Worm (Caenorhabditis elegans) whole organism, L3 larva: ENCODE data around the gene T08G5.3.

ENCODE experiments used
- R02D3.7 ChIP-seq: fragments of 150-350 bp; optimal IDR thresholded peaks from 2 replicates; lab custom pipeline; 2014; ENCODE audit warnings: missing biosample characterization, missing genetic modification characterization
- ZK546.5 ChIP-seq: sonication (generic microtip); optimal IDR thresholded peaks from 2 replicates; lab custom pipeline; 2017; ENCODE audit warnings: missing biosample characterization, missing genetic modification characterization
- aly-2 ChIP-seq: fragments of 150-350 bp; optimal IDR thresholded peaks from 2 replicates; lab custom pipeline; 2014; ENCODE audit warnings: missing biosample characterization, missing genetic modification characterization
- ama-1 ChIP-seq: fragments of 150-350 bp; optimal IDR thresholded peaks from 2 replicates; lab custom pipeline; 2018
- ceh-16 ChIP-seq: sonication (generic microtip); optimal IDR thresholded peaks from 2 replicates; lab custom pipeline; 2017; ENCODE audit warnings: missing biosample characterization, missing genetic modification characterization
- ceh-28 ChIP-seq: fragments of 150-350 bp; optimal IDR thresholded peaks from 2 replicates; lab custom pipeline; 2014; ENCODE audit warnings: missing biosample characterization, missing genetic modification reagents, missing genetic modification characterization
- ceh-82 ChIP-seq: fragments of 150-350 bp; optimal IDR thresholded peaks from 2 replicates; lab custom pipeline; 2014; ENCODE audit warnings: missing biosample characterization, missing genetic modification characterization
- ceh-9 ChIP-seq: sonication (generic microtip); optimal IDR thresholded peaks from 2 replicates; lab custom pipeline; 2018; ENCODE audit warnings: missing biosample characterization, missing genetic modification characterization
- daf-12 ChIP-seq: fragments of 150-350 bp; optimal IDR thresholded peaks from 2 replicates; lab custom pipeline; 2014; ENCODE audit warnings: missing biosample characterization, missing genetic modification reagents, missing genetic modification characterization
- egl-27 ChIP-seq: sonication (generic microtip); optimal IDR thresholded peaks from 4 replicates; lab custom pipeline; 2017; ENCODE audit warnings: missing biosample characterization, missing genetic modification reagents, missing genetic modification characterization
- egl-5 ChIP-seq: fragments of 150-350 bp; optimal IDR thresholded peaks from 2 replicates; lab custom pipeline; 2017; ENCODE audit warnings: missing biosample characterization, missing genetic modification reagents, missing genetic modification characterization, inconsistent platforms
- elt-1 ChIP-seq: fragments of 150-350 bp; optimal IDR thresholded peaks from 2 replicates; lab custom pipeline; 2014; ENCODE audit warnings: missing biosample characterization, missing genetic modification characterization
- elt-2 ChIP-seq: sonication (generic microtip); optimal IDR thresholded peaks from 2 replicates; lab custom pipeline; 2016; ENCODE audit warnings: missing genetic modification reagents, mild to moderate bottlenecking, missing genetic modification characterization, missing compliant biosample characterization
- elt-3 ChIP-seq, 3 experiments: fragments of 150-350 bp in 1 of 3; sonication (generic microtip) in 2 of 3; optimal IDR thresholded peaks; 2 replicates in 2 of 3; 4 replicates in 1 of 3; lab custom pipeline; 2014 to 2017; ENCODE audit warnings: missing biosample characterization in 3 of 3, missing genetic modification characterization in 3 of 3
- eor-1 ChIP-seq, 2 experiments: fragments of 150-350 bp; optimal IDR thresholded peaks; 2 replicates each; lab custom pipeline; 2014 to 2018; ENCODE audit warnings: missing biosample characterization in 2 of 2, missing genetic modification characterization in 2 of 2
- fkh-10 ChIP-seq: sonication (generic microtip); optimal IDR thresholded peaks from 2 replicates; lab custom pipeline; 2017; ENCODE audit warnings: missing biosample characterization, missing genetic modification reagents, missing genetic modification characterization
- fkh-2 ChIP-seq: fragments of 150-350 bp; optimal IDR thresholded peaks from 2 replicates; lab custom pipeline; 2014; ENCODE audit warnings: missing biosample characterization, missing genetic modification reagents, missing genetic modification characterization
- fos-1 ChIP-seq: fragments of 150-350 bp; optimal IDR thresholded peaks from 2 replicates; lab custom pipeline; 2014; ENCODE audit warnings: missing biosample characterization, missing genetic modification characterization
- hmg-11 ChIP-seq: sonication (generic microtip); optimal IDR thresholded peaks from 2 replicates; lab custom pipeline; 2016; ENCODE audit warnings: missing genetic modification characterization, missing compliant biosample characterization
- jun-1 ChIP-seq: fragments of 150-350 bp; optimal IDR thresholded peaks from 2 replicates; lab custom pipeline; 2014; ENCODE audit warnings: missing biosample characterization, missing genetic modification reagents, missing genetic modification characterization
- lin-15B ChIP-seq: fragments of 150-350 bp; optimal IDR thresholded peaks from 2 replicates; lab custom pipeline; 2014; ENCODE audit warnings: missing biosample characterization, missing genetic modification characterization
- lin-39 ChIP-seq: fragments of 150-350 bp; optimal IDR thresholded peaks from 2 replicates; lab custom pipeline; 2018; ENCODE audit warnings: missing biosample characterization, missing genetic modification reagents, missing genetic modification characterization
- lsy-12 ChIP-seq: sonication (generic microtip); optimal IDR thresholded peaks from 2 replicates; lab custom pipeline; 2016; ENCODE audit warnings: mild to moderate bottlenecking, missing genetic modification characterization, missing compliant biosample characterization
- mdl-1 ChIP-seq: fragments of 150-350 bp; optimal IDR thresholded peaks from 2 replicates; lab custom pipeline; 2014; ENCODE audit warnings: missing biosample characterization, missing genetic modification characterization
- mml-1 ChIP-seq: fragments of 150-350 bp; sonication (generic microtip); optimal IDR thresholded peaks from 3 replicates; lab custom pipeline; 2014; ENCODE audit warnings: missing biosample characterization, missing genetic modification characterization
- nfya-1 ChIP-seq: sonication (generic microtip); optimal IDR thresholded peaks from 2 replicates; lab custom pipeline; 2017; ENCODE audit warnings: missing genetic modification characterization, mild to moderate bottlenecking, missing compliant biosample characterization, antibody characterized with exemption, moderate library complexity; ENCODE audit not compliant: insufficient read depth
- nhr-11 ChIP-seq: fragments of 150-350 bp; optimal IDR thresholded peaks from 2 replicates; lab custom pipeline; 2014; ENCODE audit warnings: missing biosample characterization, missing genetic modification characterization
- nhr-12 ChIP-seq: fragments of 150-350 bp; optimal IDR thresholded peaks from 2 replicates; lab custom pipeline; 2014; ENCODE audit warnings: missing biosample characterization, missing genetic modification characterization
- nhr-23 ChIP-seq: fragments of 150-350 bp; optimal IDR thresholded peaks from 2 replicates; lab custom pipeline; 2014; ENCODE audit warnings: missing biosample characterization, missing genetic modification reagents, missing genetic modification characterization
- nhr-237 ChIP-seq: fragments of 150-350 bp; optimal IDR thresholded peaks from 2 replicates; lab custom pipeline; 2014; ENCODE audit warnings: missing biosample characterization, missing genetic modification characterization
- nhr-25 ChIP-seq: sonication (generic microtip); optimal IDR thresholded peaks from 2 replicates; lab custom pipeline; 2017; ENCODE audit warnings: missing biosample characterization, missing genetic modification characterization
- nhr-28 ChIP-seq: fragments of 150-350 bp; optimal IDR thresholded peaks from 2 replicates; lab custom pipeline; 2014; ENCODE audit warnings: missing biosample characterization, missing genetic modification characterization
- nhr-43 ChIP-seq: sonication (generic microtip); optimal IDR thresholded peaks from 2 replicates; lab custom pipeline; 2016; ENCODE audit warnings: mild to moderate bottlenecking, missing genetic modification characterization, missing compliant biosample characterization; ENCODE audit not compliant: poor library complexity, severe bottlenecking
- nhr-67 ChIP-seq: fragments of 150-350 bp; optimal IDR thresholded peaks from 2 replicates; lab custom pipeline; 2014; ENCODE audit warnings: missing biosample characterization, missing genetic modification characterization
- nhr-76 ChIP-seq: fragments of 150-350 bp; sonication (generic microtip); optimal IDR thresholded peaks from 5 replicates; lab custom pipeline; 2014; ENCODE audit warnings: missing biosample characterization, missing genetic modification characterization
- pha-4 ChIP-seq: fragments of 150-350 bp; optimal IDR thresholded peaks from 2 replicates; lab custom pipeline; 2014; ENCODE audit warnings: missing biosample characterization, missing genetic modification reagents, missing genetic modification characterization
- pqm-1 ChIP-seq: fragments of 150-350 bp; optimal IDR thresholded peaks from 2 replicates; lab custom pipeline; 2017; ENCODE audit warnings: missing biosample characterization, missing genetic modification characterization, inconsistent platforms
- sea-2 ChIP-seq: fragments of 150-350 bp; sonication (generic microtip); optimal IDR thresholded peaks from 4 replicates; lab custom pipeline; 2014; ENCODE audit warnings: missing biosample characterization, missing genetic modification reagents, missing genetic modification characterization
- snpc-4 ChIP-seq: fragments of 150-350 bp; optimal IDR thresholded peaks from 2 replicates; lab custom pipeline; 2014; ENCODE audit warnings: missing biosample characterization, missing genetic modification characterization
- unc-39 ChIP-seq: sonication (generic microtip); optimal IDR thresholded peaks from 4 replicates; lab custom pipeline; 2017; ENCODE audit warnings: missing biosample characterization, missing genetic modification characterization
- zag-1 ChIP-seq: fragments of 150-350 bp; optimal IDR thresholded peaks from 2 replicates; lab custom pipeline; 2014; ENCODE audit warnings: missing biosample characterization, missing genetic modification characterization
- ztf-11 ChIP-seq: fragments of 150-350 bp; optimal IDR thresholded peaks from 2 replicates; lab custom pipeline; 2014; ENCODE audit warnings: missing biosample characterization, missing genetic modification characterization

T08G5.3 gene

ce11 chrV:14012002-14012554, 15.2 kb downstream of the T08G5.3 start, which contains the start of the genes ddx-17 and aip-1 (continued):
- TF ChIP-seq daf-12 (tag; lab: Kevin White, UChicago) = no peak
- peak; percentile 55 for TF ChIP-seq elt-2 (tag; lab: Kevin White, UChicago)
- TF ChIP-seq ceh-82 = no peak
- no peak for TF ChIP-seq sea-2 (GFP tag; lab: Kevin White, UChicago)
- peak; percentile 73 for TF ChIP-seq hmg-11 (tag; lab: Kevin White, UChicago)
- peak; percentile 80 for TF ChIP-seq lin-15B (tag; lab: Kevin White, UChicago)
- TF ChIP-seq lsy-12 (tag; lab: Kevin White, UChicago) = peak; percentile 32
- no peak for TF ChIP-seq nhr-76 (tag; lab: Kevin White, UChicago)
- TF ChIP-seq pha-4 = peak; percentile 79
- TF ChIP-seq nhr-43 (tag; lab: Kevin White, UChicago) = peak; percentile 33
- no peak for TF ChIP-seq unc-39 (tag; lab: Kevin White, UChicago)
- peak; percentile 80 for TF ChIP-seq snpc-4 (tag; lab: Kevin White, UChicago)
- no peak for TF ChIP-seq ZK546.5
- TF ChIP-seq ceh-28 (tag; lab: Kevin White, UChicago) = peak; percentile 70
- TF ChIP-seq fkh-10 = peak; percentile 21
- no peak for TF ChIP-seq ztf-11
- no peak for TF ChIP-seq fos-1 (tag; lab: Kevin White, UChicago)
- peak; percentile 77 for TF ChIP-seq nhr-23 (tag; lab: Kevin White, UChicago)
- TF ChIP-seq ama-1 (lab: Kevin White, UChicago) = peak; percentile 58

- no peak for TF ChIP-seq ceh-16 (tag; lab: Kevin White, UChicago)
- TF ChIP-seq, all 47 proteins: peak for 0
Observed at ce11 chrV:14011427-14011826, 15.9 kb downstream of the T08G5.3 start.

ce11 chrV:14010021-14010420, 17.3 kb downstream of the T08G5.3 start:
- no peak for TF ChIP-seq fkh-10
- TF ChIP-seq elt-2 (tag; lab: Kevin White, UChicago) = no peak
- no peak for TF ChIP-seq nhr-23 (tag; lab: Kevin White, UChicago)
- no peak for TF ChIP-seq eor-1 (tag; optimal IDR thresholded peaks at IDR 0.05; lab: Kevin White, UChicago)
- TF ChIP-seq nhr-11 = no peak
- no peak for TF ChIP-seq aly-2 (tag; lab: Kevin White, UChicago)
- TF ChIP-seq sea-2 (GFP tag; lab: Kevin White, UChicago) = no peak
- no peak for TF ChIP-seq pha-4
- no peak for TF ChIP-seq nhr-25 (tag; lab: Kevin White, UChicago)
- no peak for TF ChIP-seq elt-1 (tag; lab: Kevin White, UChicago)
- no peak for TF ChIP-seq nfya-1
- TF ChIP-seq fos-1 (tag; lab: Kevin White, UChicago) = no peak
- no peak for TF ChIP-seq ama-1 (lab: Kevin White, UChicago)
- TF ChIP-seq ZK546.5 = no peak
- no peak for TF ChIP-seq hmg-11 (tag; lab: Kevin White, UChicago)

ce11 chrV:14008353-14008859, 18.9 kb downstream of the T08G5.3 start:
- no peak for TF ChIP-seq ceh-9 (tag; lab: Kevin White, UChicago)
- no peak for TF ChIP-seq aly-2 (tag; lab: Kevin White, UChicago)
- TF ChIP-seq pha-4 = no peak
- no peak for TF ChIP-seq nhr-11
- no peak for TF ChIP-seq lin-15B (tag; lab: Kevin White, UChicago)
- no peak for TF ChIP-seq unc-39 (tag; lab: Kevin White, UChicago)
- no peak for TF ChIP-seq elt-1 (tag; lab: Kevin White, UChicago)
- peak; percentile 7 for TF ChIP-seq nhr-23 (tag; lab: Kevin White, UChicago)
- no peak for TF ChIP-seq nhr-76 (tag; lab: Kevin White, UChicago)
- no peak for TF ChIP-seq ZK546.5
- TF ChIP-seq snpc-4 (tag; lab: Kevin White, UChicago) = no peak
- TF ChIP-seq hmg-11 (tag; lab: Kevin White, UChicago) = peak; percentile 33
- TF ChIP-seq fkh-2 = no peak
- no peak for TF ChIP-seq nhr-67 (tag; lab: Kevin White, UChicago)
- peak; percentile 51 for TF ChIP-seq elt-2 (tag; lab: Kevin White, UChicago)
- TF ChIP-seq fkh-10 = no peak
- TF ChIP-seq ztf-11 = no peak
- no peak for TF ChIP-seq nhr-12
- TF ChIP-seq mdl-1 = no peak
- TF ChIP-seq zag-1 = no peak
- TF ChIP-seq sea-2 (GFP tag; lab: Kevin White, UChicago) = no peak
- TF ChIP-seq mml-1 (tag; lab: Kevin White, UChicago) = no peak
- TF ChIP-seq egl-5 = no peak
- no peak for TF ChIP-seq jun-1 (tag; lab: Kevin White, UChicago)
- TF ChIP-seq egl-27 (tag; lab: Kevin White, UChicago) = no peak
- peak; percentile 71 for TF ChIP-seq nhr-25 (tag; lab: Kevin White, UChicago)
- TF ChIP-seq eor-1 (tag; optimal IDR thresholded peaks at IDR 0.05; lab: Kevin White, UChicago) = no peak
- no peak for TF ChIP-seq pqm-1
- TF ChIP-seq nhr-237 (tag; lab: Kevin White, UChicago) = no peak
- no peak for TF ChIP-seq R02D3.7
- TF ChIP-seq ceh-28 (tag; lab: Kevin White, UChicago) = peak; percentile 38
- TF ChIP-seq lin-39 (tag; lab: Kevin White, UChicago) = no peak
- TF ChIP-seq nhr-43 (tag; lab: Kevin White, UChicago) = peak; percentile 53
- TF ChIP-seq fos-1 (tag; lab: Kevin White, UChicago) = no peak
- peak; percentile 21 for TF ChIP-seq ama-1 (lab: Kevin White, UChicago)
- no peak for TF ChIP-seq elt-3 (tag; optimal IDR thresholded peaks at IDR 0.05; lab: Kevin White, UChicago)
- TF ChIP-seq nhr-28 (tag; lab: Kevin White, UChicago) = no peak
- TF ChIP-seq daf-12 (tag; lab: Kevin White, UChicago) = no peak
- peak; percentile 47 for TF ChIP-seq nfya-1
